Worm (Caenorhabditis elegans) whole organism, L4 larva: Measurements from ENCODE around the gene cbp-3.

Experiments used
- Y5F2A.4 ChIP-seq: fragments of 200-800 bp; sonication (Bioruptor generic); optimal IDR thresholded peaks from 2 replicates; lab custom pipeline; 2018; ENCODE audit warnings: mild to moderate bottlenecking, missing genetic modification characterization, missing compliant biosample characterization
- ZK337.2 ChIP-seq: fragments of 200-800 bp; sonication (Bioruptor generic); IDR thresholded peaks from 2 replicates; pipeline ENCODE4 v1.3.6; 2022; ENCODE audit warnings: missing genetic modification reagents, missing genetic modification characterization, missing compliant biosample characterization
- arid-1 ChIP-seq: fragments of 200-800 bp; sonication (Bioruptor generic); conservative IDR thresholded peaks from 2 replicates; pipeline ENCODE4 v1.3.6; 2022; ENCODE audit warnings: missing genetic modification reagents, missing genetic modification characterization, missing compliant biosample characterization
- ceh-44 ChIP-seq: fragments of 200-800 bp; sonication (Bioruptor generic); IDR thresholded peaks from 2 replicates; pipeline ENCODE4 v1.3.6; 2022; ENCODE audit warnings: missing genetic modification reagents, missing genetic modification characterization, missing compliant biosample characterization
- ceh-82 ChIP-seq: sonication (generic microtip); optimal IDR thresholded peaks from 2 replicates; lab custom pipeline; 2017; ENCODE audit warnings: missing biosample characterization, missing genetic modification characterization
- daf-16 ChIP-seq, 3 experiments: sonication (generic microtip); optimal IDR thresholded peaks; 2 replicates each; lab custom pipeline; 2016 to 2017; ENCODE audit warnings: missing genetic modification characterization in 3 of 3, missing genetic modification reagents in 3 of 3, mild to moderate bottlenecking in 2 of 3, missing compliant biosample characterization in 2 of 3, missing biosample characterization in 1 of 3, moderate library complexity in 1 of 3
- daf-19 ChIP-seq: fragments of 200-800 bp; sonication (Bioruptor generic); conservative IDR thresholded peaks from 2 replicates; pipeline ENCODE4 v1.3.6; 2022; ENCODE audit warnings: missing genetic modification characterization, missing compliant biosample characterization
- dmd-6 ChIP-seq: fragments of 200-800 bp; sonication (Bioruptor generic); IDR thresholded peaks from 2 replicates; pipeline ENCODE4 v1.3.6; 2022; ENCODE audit warnings: missing genetic modification reagents, missing genetic modification characterization, missing compliant biosample characterization
- dmd-8 ChIP-seq: fragments of 200-800 bp; sonication (Bioruptor generic); IDR thresholded peaks from 2 replicates; pipeline ENCODE4 v1.3.6; 2022; ENCODE audit warnings: missing genetic modification characterization, missing compliant biosample characterization
- dve-1 ChIP-seq: sonication (generic microtip); optimal IDR thresholded peaks from 2 replicates; lab custom pipeline; 2017; ENCODE audit warnings: antibody characterized with exemption, mild to moderate bottlenecking, missing genetic modification characterization, missing compliant biosample characterization; ENCODE audit not compliant: insufficient read depth
- hlh-11 ChIP-seq: fragments of 200-800 bp; sonication (Bioruptor generic); optimal IDR thresholded peaks from 2 replicates; lab custom pipeline; 2018; ENCODE audit warnings: mild to moderate bottlenecking, missing genetic modification characterization, missing compliant biosample characterization
- hlh-30 ChIP-seq: sonication (generic microtip); optimal IDR thresholded peaks from 2 replicates; lab custom pipeline; 2017; ENCODE audit warnings: antibody characterized with exemption, mild to moderate bottlenecking, missing genetic modification characterization, missing compliant biosample characterization; ENCODE audit not compliant: insufficient read depth
- hmg-1.1 ChIP-seq: fragments of 200-800 bp; sonication (Bioruptor generic); IDR thresholded peaks from 2 replicates; pipeline ENCODE4 v1.3.6; 2022; ENCODE audit warnings: missing genetic modification reagents, missing genetic modification characterization, missing compliant biosample characterization
- jun-1 ChIP-seq: fragments of 150-350 bp; optimal IDR thresholded peaks from 2 replicates; lab custom pipeline; 2014; ENCODE audit warnings: missing biosample characterization, missing genetic modification reagents, missing genetic modification characterization
- lin-38 ChIP-seq: fragments of 200-800 bp; sonication (Bioruptor generic); IDR thresholded peaks from 2 replicates; pipeline ENCODE4 v1.3.6; 2022; ENCODE audit warnings: missing genetic modification reagents, missing genetic modification characterization, missing compliant biosample characterization
- lsy-2 ChIP-seq, 2 experiments: fragments of 150-350 bp in 1 of 2; sonication (generic microtip) in 1 of 2; optimal IDR thresholded peaks; 2 replicates each; lab custom pipeline; 2014 to 2017; ENCODE audit warnings: missing biosample characterization in 2 of 2, missing genetic modification characterization in 2 of 2
- madf-9 ChIP-seq: fragments of 200-800 bp; sonication (Bioruptor generic); conservative IDR thresholded peaks from 2 replicates; pipeline ENCODE4 v1.3.6; 2022; ENCODE audit warnings: missing genetic modification reagents, missing genetic modification characterization, missing compliant biosample characterization
- mep-1 ChIP-seq: fragments of 150-350 bp; sonication (generic microtip); optimal IDR thresholded peaks from 3 replicates; lab custom pipeline; 2014; ENCODE audit warnings: missing biosample characterization, missing genetic modification characterization
- mes-2 ChIP-seq: sonication (generic microtip); optimal IDR thresholded peaks from 2 replicates; lab custom pipeline; 2016; ENCODE audit warnings: missing genotype, mild to moderate bottlenecking, missing genetic modification characterization, missing compliant biosample characterization; ENCODE audit not compliant: poor library complexity, severe bottlenecking
- mxl-3 ChIP-seq: fragments of 200-800 bp; sonication (Bioruptor generic); optimal IDR thresholded peaks from 2 replicates; lab custom pipeline; 2018; ENCODE audit warnings: mild to moderate bottlenecking, missing genetic modification characterization, missing compliant biosample characterization
- nhr-10 ChIP-seq: fragments of 150-350 bp; optimal IDR thresholded peaks from 2 replicates; lab custom pipeline; 2014; ENCODE audit warnings: missing biosample characterization, missing genetic modification characterization
- nhr-11 ChIP-seq: fragments of 150-350 bp; optimal IDR thresholded peaks from 2 replicates; lab custom pipeline; 2014; ENCODE audit warnings: missing biosample characterization, missing genetic modification characterization
- nhr-237 ChIP-seq: sonication (generic microtip); optimal IDR thresholded peaks from 2 replicates; lab custom pipeline; 2017; ENCODE audit warnings: missing biosample characterization, missing genetic modification characterization
- nhr-28 ChIP-seq: fragments of 150-350 bp; optimal IDR thresholded peaks from 2 replicates; lab custom pipeline; 2014; ENCODE audit warnings: missing biosample characterization, missing genetic modification characterization
- nhr-48 ChIP-seq: sonication (generic microtip); optimal IDR thresholded peaks from 2 replicates; lab custom pipeline; 2016; ENCODE audit warnings: mild to moderate bottlenecking, missing genetic modification characterization, missing compliant biosample characterization
- nhr-6 ChIP-seq: fragments of 150-350 bp; optimal IDR thresholded peaks from 2 replicates; lab custom pipeline; 2014; ENCODE audit warnings: missing biosample characterization, missing genetic modification characterization
- pqm-1 ChIP-seq: sonication (generic microtip); optimal IDR thresholded peaks from 2 replicates; lab custom pipeline; 2017; ENCODE audit warnings: missing biosample characterization, missing genetic modification characterization
- unc-62 ChIP-seq, 3 experiments: fragments of 150-350 bp in 1 of 3; sonication (generic microtip); optimal IDR thresholded peaks in 2 of 3; peaks in 1 of 3; 1 replicate in 1 of 3; 2 replicates in 2 of 3; lab custom pipeline; 2014 to 2017; ENCODE audit warnings: missing biosample characterization in 3 of 3, missing genetic modification characterization in 3 of 3, missing genetic modification reagents in 3 of 3, missing genotype in 1 of 3
- zag-1 ChIP-seq: fragments of 150-350 bp; optimal IDR thresholded peaks from 2 replicates; lab custom pipeline; 2014; ENCODE audit warnings: missing biosample characterization, missing genetic modification characterization
- zip-2 ChIP-seq: fragments of 150-350 bp; optimal IDR thresholded peaks from 2 replicates; lab custom pipeline; 2014; ENCODE audit warnings: missing biosample characterization, missing genetic modification characterization
- ztf-11 ChIP-seq: fragments of 150-350 bp; optimal IDR thresholded peaks from 2 replicates; lab custom pipeline; 2014; ENCODE audit warnings: missing biosample characterization, missing genetic modification characterization
- ztf-7 ChIP-seq: fragments of 150-350 bp; optimal IDR thresholded peaks from 2 replicates; lab custom pipeline; 2014; ENCODE audit warnings: missing biosample characterization, missing genetic modification characterization

The cbp-3 gene

ce11 chrIII:9950244-9950643 lies 36.5 kb downstream of the cbp-3 start, which contains the start of gene K03H1.13:
Gene K03H1.13 (minus strand): TSS chrIII:9950344.
- TF ChIP-seq ceh-82 (tag; lab: Kevin White, UChicago) (no peak), dmd-8 (GFP tag; lab: Robert Waterston, UW) (no peak), mes-2 (tag; lab: Kevin White, UChicago) (no peak), daf-19 (no peak)

- TF ChIP-seq madf-9 (GFP tag; lab: Robert Waterston, UW) (no peak), arid-1 (GFP tag; lab: Robert Waterston, UW) (no peak), ZK337.2 (GFP tag; lab: Robert Waterston, UW) (no peak), mes-2 (tag; lab: Kevin White, UChicago) (no peak), nhr-48 (tag; lab: Kevin White, UChicago) (no peak), unc-62 (GFP tag; optimal IDR thresholded peaks at IDR 0.05 in 1 of 2; lab: Kevin White, UChicago) (peak in 1 of 2 experiments; percentile 31), unc-62 (tag; optimal IDR thresholded peaks at IDR 0.05; lab: Kevin White, UChicago) (no peak), ztf-11 (tag; lab: Kevin White, UChicago) (no peak)
Observed at ce11 chrIII:9951864-9952263, 38.1 kb downstream of the cbp-3 start, which contains the start of gene K03H1.11. Gene K03H1.11 (minus strand): TSS chrIII:9951964.

- TF ChIP-seq Y5F2A.4 (GFP tag; lab: Kevin White, UChicago) (no peak), lsy-2 (tag; optimal IDR thresholded peaks at IDR 0.05; lab: Kevin White, UChicago) (peak in 1 of 2 experiments; percentile 53), lin-38 (peak; percentile 44), hmg-1.1 (GFP tag; lab: Robert Waterston, UW) (no peak), nhr-237 (tag; lab: Kevin White, UChicago) (no peak), zip-2 (tag; lab: Kevin White, UChicago) (no peak), ztf-11 (tag; lab: Kevin White, UChicago) (no peak), mes-2 (tag; lab: Kevin White, UChicago) (peak; percentile 17), nhr-10 (no peak), daf-16 (GFP tag; optimal IDR thresholded peaks at IDR 0.05; lab: Kevin White, UChicago) (no peak), daf-16 (tag; optimal IDR thresholded peaks at IDR 0.05; lab: Kevin White, UChicago) (peak; percentile 19), nhr-28 (tag; lab: Kevin White, UChicago) (peak; percentile 18)
Observed at ce11 chrIII:9956123-9956522, 42.3 kb downstream of the cbp-3 start, which contains the start of gene mog-1. Gene mog-1 (minus strand): TSS chrIII:9956215.

- no peak for TF ChIP-seq madf-9 (GFP tag; lab: Robert Waterston, UW)
- no peak for TF ChIP-seq nhr-11 (tag; lab: Kevin White, UChicago)
- peak; percentile 62 for TF ChIP-seq pqm-1
- peak; percentile 23 for TF ChIP-seq hlh-11 (tag; lab: Kevin White, UChicago)
- peak; percentile 45; the same call in 1 of the 2 replicates for TF ChIP-seq dmd-6 (GFP tag; lab: Robert Waterston, UW)
- peak; percentile 53 for TF ChIP-seq hlh-30 (tag; lab: Kevin White, UChicago)
- no peak for TF ChIP-seq zag-1 (tag; lab: Kevin White, UChicago)
- TF ChIP-seq ztf-7 (tag; lab: Kevin White, UChicago): no peak
- no peak for TF ChIP-seq daf-16 (GFP tag; optimal IDR thresholded peaks at IDR 0.05; lab: Kevin White, UChicago)
- peak; percentile 49 for TF ChIP-seq daf-16 (tag; optimal IDR thresholded peaks at IDR 0.05; lab: Kevin White, UChicago)
- TF ChIP-seq nhr-28 (tag; lab: Kevin White, UChicago): peak; percentile 14
- peak; percentile 49 for TF ChIP-seq mes-2 (tag; lab: Kevin White, UChicago)
- TF ChIP-seq mep-1 (tag; lab: Kevin White, UChicago): no peak
- TF ChIP-seq jun-1 (tag; lab: Kevin White, UChicago): peak; percentile 19
- TF ChIP-seq ceh-44 (GFP tag; lab: Robert Waterston, UW): no peak
- TF ChIP-seq nhr-6: peak; percentile 35
- TF ChIP-seq mxl-3: peak; percentile 58
- TF ChIP-seq unc-62 (GFP tag; optimal IDR thresholded peaks at IDR 0.05 in 1 of 2; lab: Kevin White, UChicago): peak in 1 of 2 experiments; percentile 63
- TF ChIP-seq unc-62 (tag; optimal IDR thresholded peaks at IDR 0.05; lab: Kevin White, UChicago): no peak
- TF ChIP-seq dve-1 (tag; lab: Kevin White, UChicago): peak; percentile 31
- TF ChIP-seq, all 104 proteins: peak for 12
Observed at ce11 chrIII:9956665-9957401, 43.0 kb downstream of the cbp-3 start, which contains the start of gene alx-1. Gene alx-1 (plus strand): TSS chrIII:9957351.
